Worm (Caenorhabditis elegans): ENCODE measurements around the gene ZK546.19.

Gene ZK546.19

DNA sequence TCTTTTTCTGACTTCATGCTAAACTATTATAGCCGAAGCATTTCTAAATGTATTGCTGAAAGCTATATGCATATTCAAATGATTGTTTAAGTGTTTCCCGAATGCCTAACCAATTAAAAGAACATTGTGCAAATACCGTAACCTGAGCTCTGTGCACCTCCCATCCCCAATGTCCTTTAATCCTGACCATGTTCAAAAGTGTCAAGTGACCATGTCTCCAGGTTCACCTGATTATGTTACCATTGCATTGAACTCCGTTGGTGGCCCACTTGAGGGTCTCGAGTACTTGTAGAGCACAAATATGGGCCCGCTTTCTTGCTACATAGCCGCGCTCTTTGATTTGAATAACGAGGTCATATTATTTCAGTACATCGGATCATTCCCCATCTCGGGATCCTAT is 33.8 kb downstream of the ZK546.19 start:
- TF ChIP-seq nhr-84 (tag; optimal IDR thresholded peaks at IDR 0.05) (no peak), jun-1 (tag; optimal IDR thresholded peaks at IDR 0.05) (no peak), grh-1 (GFP tag; IDR thresholded peaks at IDR 0.05) (no peak), lsy-2 (tag; optimal IDR thresholded peaks at IDR 0.05) (no peak), ceh-82 (tag; optimal IDR thresholded peaks at IDR 0.05) (no peak), snpc-4 (tag; optimal IDR thresholded peaks at IDR 0.05) (no peak), nhr-90 (tag; optimal IDR thresholded peaks at IDR 0.05; ENCODE audit: poor library complexity) (no peak), xbp-1 (tag; optimal IDR thresholded peaks at IDR 0.05) (no peak), ama-1 (optimal IDR thresholded peaks at IDR 0.05) (no peak), fkh-8 (tag; optimal IDR thresholded peaks at IDR 0.05) (no peak), fkh-4 (tag; optimal IDR thresholded peaks at IDR 0.05; ENCODE audit: borderline replicate concordance) (no peak), nhr-28 (tag; optimal IDR thresholded peaks at IDR 0.05) (no peak), nhr-237 (tag; optimal IDR thresholded peaks at IDR 0.05) (no peak), ceh-63 (GFP tag; optimal IDR thresholded peaks at IDR 0.05) (no peak), pax-3 (tag; optimal IDR thresholded peaks at IDR 0.05) (no peak), egl-13 (tag; optimal IDR thresholded peaks at IDR 0.05) (no peak), lin-15B (tag; optimal IDR thresholded peaks at IDR 0.05) (no peak), elt-2 (tag; optimal IDR thresholded peaks at IDR 0.05) (no peak), nhr-47 (tag; optimal IDR thresholded peaks at IDR 0.05) (no peak)

DNA sequence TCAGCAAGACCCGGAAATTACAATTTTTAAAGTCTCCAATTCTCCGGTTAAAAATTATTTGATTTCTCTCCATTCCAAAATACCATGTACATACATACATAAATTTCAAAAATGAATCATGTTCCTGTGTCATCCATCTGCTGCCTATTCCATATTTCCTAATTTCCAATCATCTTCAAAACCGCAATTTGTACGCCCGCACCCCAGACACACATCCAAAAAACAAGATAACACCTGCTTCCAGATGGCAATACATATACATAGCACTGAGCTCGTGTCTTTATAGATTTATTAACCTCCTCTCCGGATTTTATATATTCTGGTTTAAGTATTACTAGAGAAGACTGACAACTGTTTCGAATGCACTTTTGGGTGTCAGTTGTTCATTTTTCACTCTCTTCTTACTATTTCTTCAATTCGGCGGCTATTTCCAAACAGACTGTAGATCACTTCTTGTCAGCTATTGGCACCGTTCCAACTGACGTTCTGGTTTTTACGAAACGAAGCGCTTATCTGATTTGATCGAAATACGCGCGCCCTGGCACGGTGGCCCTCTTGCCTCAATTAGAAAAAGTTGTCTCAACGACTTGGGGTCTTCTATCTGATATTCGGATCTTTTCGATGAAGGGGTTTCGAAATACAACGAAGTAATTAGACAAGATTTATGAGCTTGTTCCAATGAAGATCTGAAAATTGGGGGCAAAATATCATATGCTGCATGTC is 40.3 kb downstream of the ZK546.19 start:
- TF ChIP-seq nhr-76 (tag; optimal IDR thresholded peaks at IDR 0.05): no peak
- TF ChIP-seq snpc-4 (tag; optimal IDR thresholded peaks at IDR 0.05): no peak
- TF ChIP-seq unc-30 (tag; optimal IDR thresholded peaks at IDR 0.05): no peak
- peak; percentile 58 for TF ChIP-seq tbx-2 (tag; optimal IDR thresholded peaks at IDR 0.05)
- peak; percentile 11 for TF ChIP-seq blmp-1 (tag; optimal IDR thresholded peaks at IDR 0.05)
- no peak for TF ChIP-seq efl-1 (optimal IDR thresholded peaks at IDR 0.05)
- TF ChIP-seq efl-1 (GFP tag; optimal IDR thresholded peaks at IDR 0.05 in 1 of 2): peak in 1 of 2 experiments; percentile 64
- TF ChIP-seq mep-1 (tag; optimal IDR thresholded peaks at IDR 0.05): no peak
- no peak for TF ChIP-seq skn-1 (tag; optimal IDR thresholded peaks at IDR 0.05)
- peak; percentile 66 for TF ChIP-seq nhr-85 (tag)
- TF ChIP-seq unc-130 (tag; optimal IDR thresholded peaks at IDR 0.05): no peak
- no peak for TF ChIP-seq pag-3 (tag; optimal IDR thresholded peaks at IDR 0.05; ENCODE audit: borderline replicate concordance, insufficient read depth)
- peak in 1 of 2 experiments; percentile 87 for TF ChIP-seq ztf-11 (tag; optimal IDR thresholded peaks at IDR 0.05)
- TF ChIP-seq fos-1 (tag; optimal IDR thresholded peaks at IDR 0.05): no peak
- no peak for TF ChIP-seq isw-1 (GFP tag; IDR thresholded peaks at IDR 0.05)
- no peak for TF ChIP-seq lin-15B (tag; optimal IDR thresholded peaks at IDR 0.05)
- TF ChIP-seq lin-14 (GFP tag; optimal IDR thresholded peaks at IDR 0.05): peak; percentile 14
- TF ChIP-seq ceh-8 (GFP tag; optimal IDR thresholded peaks at IDR 0.05): no peak
- TF ChIP-seq nhr-19 (GFP tag; conservative IDR thresholded peaks at IDR 0.05): no peak
- TF ChIP-seq nhr-90 (tag; optimal IDR thresholded peaks at IDR 0.05; ENCODE audit: poor library complexity): no peak
- TF ChIP-seq sup-37 (GFP tag; optimal IDR thresholded peaks at IDR 0.05): no peak

- TF ChIP-seq alr-1 (tag; optimal IDR thresholded peaks at IDR 0.05; ENCODE audit: borderline replicate concordance) (no peak), efl-1 (optimal IDR thresholded peaks at IDR 0.05) (no peak), efl-1 (GFP tag; optimal IDR thresholded peaks at IDR 0.05 in 1 of 2) (peak in 1 of 2 experiments; percentile 29)
These were observed 42.6 kb downstream of the ZK546.19 start for ce11 chrII:4984151-4984550.

All from whole organism, L1 larva.